Worm (Caenorhabditis elegans) whole organism, L2 larva: ENCODE measurements around the gene srg-30.

Experiments used
- C34F6.9 ChIP-seq: fragments of 150-350 bp; optimal IDR thresholded peaks from 2 replicates; lab custom pipeline; 2014; ENCODE audit warnings: missing biosample characterization, missing genetic modification characterization
- ZK546.5 ChIP-seq: sonication (generic microtip); optimal IDR thresholded peaks from 2 replicates; lab custom pipeline; 2017; ENCODE audit warnings: missing biosample characterization, missing genetic modification characterization
- ama-1 ChIP-seq: fragments of 150-350 bp; optimal IDR thresholded peaks from 2 replicates; lab custom pipeline; 2018; ENCODE audit warnings: inconsistent platforms
- blmp-1 ChIP-seq: sonication (generic microtip); optimal IDR thresholded peaks from 2 replicates; lab custom pipeline; 2017; ENCODE audit warnings: missing genetic modification characterization, mild to moderate bottlenecking, missing compliant biosample characterization, antibody characterized with exemption, moderate library complexity; ENCODE audit not compliant: insufficient read depth
- crh-2 ChIP-seq: sonication (generic microtip); optimal IDR thresholded peaks from 2 replicates; lab custom pipeline; 2017; ENCODE audit warnings: missing biosample characterization, missing genetic modification characterization
- lin-13 ChIP-seq: fragments of 150-350 bp; optimal IDR thresholded peaks from 2 replicates; lab custom pipeline; 2014; ENCODE audit warnings: missing biosample characterization, missing genetic modification reagents, missing genetic modification characterization
- lsy-2 ChIP-seq, 2 experiments: fragments of 150-350 bp in 1 of 2; sonication (generic microtip) in 1 of 2; optimal IDR thresholded peaks; 2 replicates each; lab custom pipeline; 2014 to 2017; ENCODE audit warnings: missing biosample characterization in 2 of 2, missing genetic modification characterization in 2 of 2
- mdl-1 ChIP-seq, 2 experiments: fragments of 150-350 bp in 1 of 2; sonication (generic microtip) in 1 of 2; optimal IDR thresholded peaks; 2 replicates each; lab custom pipeline; 2017; ENCODE audit warnings: missing biosample characterization in 2 of 2, missing genetic modification characterization in 2 of 2
- nhr-11 ChIP-seq: fragments of 150-350 bp; optimal IDR thresholded peaks from 2 replicates; lab custom pipeline; 2014; ENCODE audit warnings: missing biosample characterization, missing genetic modification characterization
- nhr-6 ChIP-seq: fragments of 150-350 bp; optimal IDR thresholded peaks from 2 replicates; lab custom pipeline; 2014; ENCODE audit warnings: missing biosample characterization, missing genetic modification characterization
- unc-39 ChIP-seq: fragments of 150-350 bp; optimal IDR thresholded peaks from 2 replicates; lab custom pipeline; 2014; ENCODE audit warnings: missing biosample characterization, missing genetic modification characterization
- unc-62 ChIP-seq: fragments of 150-350 bp; optimal IDR thresholded peaks from 2 replicates; lab custom pipeline; 2014; ENCODE audit warnings: missing biosample characterization, missing genetic modification reagents, missing genetic modification characterization

- TF ChIP-seq unc-39, result no peak
- no peak for TF ChIP-seq nhr-6 (tag; lab: Kevin White, UChicago)
- TF ChIP-seq ama-1 (lab: Kevin White, UChicago), result no peak
- TF ChIP-seq ZK546.5 (tag; lab: Kevin White, UChicago), result no peak
- no peak for TF ChIP-seq blmp-1
- TF ChIP-seq lin-13, result no peak
- TF ChIP-seq unc-62 (GFP tag; lab: Kevin White, UChicago), result no peak
- no peak for TF ChIP-seq lsy-2 (tag; optimal IDR thresholded peaks at IDR 0.05; lab: Kevin White, UChicago)
- TF ChIP-seq crh-2 (tag; lab: Kevin White, UChicago), result no peak
- TF ChIP-seq mdl-1 (tag; optimal IDR thresholded peaks at IDR 0.05; lab: Kevin White, UChicago), result no peak
- no peak for TF ChIP-seq C34F6.9 (tag; lab: Kevin White, UChicago)
- no peak for TF ChIP-seq nhr-11 (tag; lab: Kevin White, UChicago)
Measured at ce11 chrV:6705367-6705766, 12.8 kb downstream of the srg-30 start.
